Fruit fly (Drosophila melanogaster) whole organism, prepupa: ENCODE results near the gene opm.

ENCODE experiments used
- CG11762 ChIP-seq: fragments of 200-800 bp; sonication (Bioruptor generic); optimal IDR thresholded peaks from 3 replicates; lab custom pipeline; 2016; ENCODE audit warnings: missing biosample characterization, missing genetic modification characterization; ENCODE audit not compliant: insufficient read depth
- CG16779 ChIP-seq: fragments of 200-800 bp; sonication (Bioruptor generic); optimal IDR thresholded peaks from 3 replicates; lab custom pipeline; 2017; ENCODE audit warnings: missing biosample characterization, mild to moderate bottlenecking, missing genetic modification characterization
- CG3032 ChIP-seq: fragments of 200-800 bp; optimal IDR thresholded peaks from 2 replicates; lab custom pipeline; 2019; ENCODE audit warnings: missing biosample characterization, mild to moderate bottlenecking, missing genetic modification characterization, moderate library complexity
- CG8319 ChIP-seq: fragments of 200-800 bp; sonication (Bioruptor generic); optimal IDR thresholded peaks from 3 replicates; lab custom pipeline; 2016; ENCODE audit warnings: missing biosample characterization, missing genetic modification characterization
- Hr38 ChIP-seq: sonication (Bioruptor generic); optimal IDR thresholded peaks from 2 replicates; lab custom pipeline; 2016; ENCODE audit warnings: missing biosample characterization, missing genetic modification characterization
- Lpt ChIP-seq: fragments of 200-800 bp; sonication (Bioruptor generic); optimal IDR thresholded peaks from 3 replicates; lab custom pipeline; 2016; ENCODE audit warnings: missing biosample characterization, missing genetic modification characterization
- OdsH ChIP-seq: fragments of 200-800 bp; sonication (Bioruptor generic); optimal IDR thresholded peaks from 3 replicates; lab custom pipeline; 2016; ENCODE audit warnings: missing biosample characterization, missing genetic modification characterization
- Sox102F ChIP-seq: fragments of 200-800 bp; sonication (Bioruptor generic); optimal IDR thresholded peaks from 2 replicates; lab custom pipeline; 2016; ENCODE audit warnings: missing biosample characterization, mild to moderate bottlenecking, missing genetic modification characterization
- esn ChIP-seq: fragments of 200-800 bp; sonication (Bioruptor generic); optimal IDR thresholded peaks from 2 replicates; lab custom pipeline; 2016; ENCODE audit warnings: missing biosample characterization, mild to moderate bottlenecking, missing genetic modification characterization, moderate library complexity
- fkh ChIP-seq: fragments of 200-800 bp; sonication (Bioruptor generic); optimal IDR thresholded peaks from 3 replicates; lab custom pipeline; 2017; ENCODE audit warnings: missing biosample characterization, mild to moderate bottlenecking, missing genetic modification characterization, moderate library complexity

- no peak for TF ChIP-seq fkh (GFP tag; lab: Kevin White, UChicago)
- no peak for TF ChIP-seq CG3032 (tag; lab: Kevin White, UChicago)
- no peak for TF ChIP-seq CG16779
- no peak for TF ChIP-seq Lpt (GFP tag; lab: Kevin White, UChicago)
- TF ChIP-seq OdsH (GFP tag; lab: Kevin White, UChicago): no peak
- no peak for TF ChIP-seq Hr38 (GFP tag; lab: Kevin White, UChicago)
- no peak for TF ChIP-seq CG11762 (GFP tag; lab: Kevin White, UChicago)
- no peak for TF ChIP-seq CG8319 (GFP tag; lab: Kevin White, UChicago)
- TF ChIP-seq Sox102F (GFP tag; lab: Kevin White, UChicago): no peak
- no peak for TF ChIP-seq esn (GFP tag; lab: Kevin White, UChicago)
These were observed 41.5 kb downstream of the opm start for dm6 chrX:15024728-15025127.
